Worm (Caenorhabditis elegans) whole organism, late embryonic: ENCODE measurements around the gene kel-8.

Source experiments
- C08G9.2 ChIP-seq: sonication (generic microtip); optimal IDR thresholded peaks from 2 replicates; lab custom pipeline; 2016; ENCODE audit warnings: mild to moderate bottlenecking, missing genetic modification characterization, moderate library complexity, missing compliant biosample characterization
- ceh-22 ChIP-seq: sonication (generic microtip); optimal IDR thresholded peaks from 2 replicates; lab custom pipeline; 2017; ENCODE audit warnings: missing biosample characterization, missing genetic modification characterization
- ceh-24 ChIP-seq: sonication (generic microtip); optimal IDR thresholded peaks from 2 replicates; lab custom pipeline; 2016; ENCODE audit warnings: mild to moderate bottlenecking, missing genetic modification characterization, missing compliant biosample characterization
- dmd-4 ChIP-seq: sonication (generic microtip); optimal IDR thresholded peaks from 2 replicates; lab custom pipeline; 2016; ENCODE audit warnings: borderline replicate concordance, missing genetic modification characterization, missing compliant biosample characterization
- lin-11 ChIP-seq: fragments of 200-800 bp; sonication (Bioruptor generic); optimal IDR thresholded peaks from 2 replicates; lab custom pipeline; 2018; ENCODE audit warnings: mild to moderate bottlenecking, missing genetic modification characterization, missing compliant biosample characterization
- madf-2 ChIP-seq: sonication (generic microtip); optimal IDR thresholded peaks from 2 replicates; lab custom pipeline; 2017; ENCODE audit warnings: missing genetic modification characterization, missing compliant biosample characterization
- nfya-1 ChIP-seq: sonication (generic microtip); optimal IDR thresholded peaks from 2 replicates; lab custom pipeline; 2017; ENCODE audit warnings: missing genetic modification characterization, mild to moderate bottlenecking, missing compliant biosample characterization, antibody characterized with exemption, moderate library complexity
- nhr-11 ChIP-seq: fragments of 150-350 bp; optimal IDR thresholded peaks from 2 replicates; lab custom pipeline; 2014; ENCODE audit warnings: missing biosample characterization, missing genetic modification characterization
- pag-3 ChIP-seq: sonication (generic microtip); optimal IDR thresholded peaks from 2 replicates; lab custom pipeline; 2016; ENCODE audit warnings: missing compliant biosample characterization, missing genetic modification characterization, borderline replicate concordance
- pha-2 ChIP-seq: sonication (generic microtip); optimal IDR thresholded peaks from 2 replicates; lab custom pipeline; 2017; ENCODE audit warnings: mild to moderate bottlenecking, missing genetic modification characterization, missing compliant biosample characterization
- pha-4 ChIP-seq: fragments of 150-350 bp; optimal IDR thresholded peaks from 2 replicates; lab custom pipeline; 2018; ENCODE audit warnings: missing biosample characterization, missing genetic modification reagents, missing genetic modification characterization
- ref-2 ChIP-seq: sonication (generic microtip); optimal IDR thresholded peaks from 2 replicates; lab custom pipeline; 2016; ENCODE audit warnings: missing genetic modification characterization, missing compliant biosample characterization
- tbx-2 ChIP-seq: sonication (generic microtip); optimal IDR thresholded peaks from 2 replicates; lab custom pipeline; 2016; ENCODE audit warnings: missing genetic modification characterization, missing compliant biosample characterization
- tbx-7 ChIP-seq: sonication (generic microtip); optimal IDR thresholded peaks from 2 replicates; lab custom pipeline; 2016; ENCODE audit warnings: missing genotype, missing genetic modification characterization, missing compliant biosample characterization

ce11 chrV:2660457-2660856 lies 10.8 kb upstream of the kel-8 start:
- no peak for TF ChIP-seq ref-2 (tag; lab: Kevin White, UChicago)
- TF ChIP-seq nfya-1 (tag; lab: Kevin White, UChicago) = no peak
- no peak for TF ChIP-seq ceh-22 (tag; lab: Kevin White, UChicago)
- TF ChIP-seq C08G9.2 = no peak
- no peak for TF ChIP-seq pag-3 (tag; lab: Kevin White, UChicago)
- no peak for TF ChIP-seq nhr-11 (tag; lab: Kevin White, UChicago)
- TF ChIP-seq pha-4 (tag; lab: Kevin White, UChicago) = no peak
- no peak for TF ChIP-seq dmd-4 (tag; lab: Kevin White, UChicago)
- no peak for TF ChIP-seq ceh-24 (tag; lab: Kevin White, UChicago)
- TF ChIP-seq tbx-7 (tag; lab: Kevin White, UChicago) = no peak
- no peak for TF ChIP-seq pha-2
- no peak for TF ChIP-seq tbx-2 (tag; lab: Kevin White, UChicago)
- TF ChIP-seq lin-11 (tag; lab: Kevin White, UChicago) = no peak
- TF ChIP-seq madf-2 = no peak
